Worm (Caenorhabditis elegans): ENCODE measurements around the gene sem-5.

The sem-5 gene

ce11 chrX:7952226-7953062 is 9.1 kb downstream of the sem-5 start:
- TF ChIP-seq ztf-26 (tag; optimal IDR thresholded peaks at IDR 0.05) (peak; percentile 9), ztf-3 (GFP tag; optimal IDR thresholded peaks at IDR 0.05) (no peak), let-607 (tag; optimal IDR thresholded peaks at IDR 0.05) (peak; percentile 16 to 45), pbrm-1 (GFP tag; IDR thresholded peaks at IDR 0.05) (no peak), nhr-80 (tag; optimal IDR thresholded peaks at IDR 0.05) (peak; percentile 10), C06A6.2 (GFP tag; conservative IDR thresholded peaks at IDR 0.05) (peak; percentile 41; the same call in 1 of the 2 replicates), ets-4 (GFP tag; optimal IDR thresholded peaks at IDR 0.05) (peak; percentile 1), F39B2.1 (GFP tag; IDR thresholded peaks at IDR 0.05) (no peak), F49E8.2 (tag; optimal IDR thresholded peaks at IDR 0.05; ENCODE audit: insufficient read depth) (no peak), atf-7 (tag; optimal IDR thresholded peaks at IDR 0.05) (peak; percentile 25), him-1 (tag; optimal IDR thresholded peaks at IDR 0.05) (no peak), D2030.7 (GFP tag; IDR thresholded peaks at IDR 0.05) (no peak), ztf-25 (GFP tag; IDR thresholded peaks at IDR 0.05) (no peak), ztf-6 (GFP tag; IDR thresholded peaks at IDR 0.05) (no peak), chd-7 (tag; optimal IDR thresholded peaks at IDR 0.05) (peak; percentile 12), dpl-1 (GFP tag; optimal IDR thresholded peaks at IDR 0.05) (no peak), gei-17 (GFP tag; optimal IDR thresholded peaks at IDR 0.05) (no peak), ceh-27 (GFP tag; optimal IDR thresholded peaks at IDR 0.05) (no peak), nfyb-1 (GFP tag; IDR thresholded peaks at IDR 0.05) (peak; percentile 41; the same call in 1 of the 2 replicates), ztf-22 (GFP tag; optimal IDR thresholded peaks at IDR 0.05) (peak; percentile 6), ama-1 (optimal IDR thresholded peaks at IDR 0.05) (peak; percentile 57), ama-1 (GFP tag; optimal IDR thresholded peaks at IDR 0.05) (no peak), lin-26 (GFP tag; IDR thresholded peaks at IDR 0.05) (peak; percentile 59; the same call in 1 of the 2 replicates), unc-62 (GFP tag; optimal IDR thresholded peaks at IDR 0.05) (peak; percentile 9)

- TF ChIP-seq B0019.2 (GFP tag; conservative IDR thresholded peaks at IDR 0.05) (no peak), mcd-1 (GFP tag; IDR thresholded peaks at IDR 0.05) (peak; percentile 46), Y95B8A.8 (GFP tag; IDR thresholded peaks at IDR 0.05) (no peak), D2030.7 (GFP tag; IDR thresholded peaks at IDR 0.05) (no peak), nfya-2 (GFP tag; IDR thresholded peaks at IDR 0.05) (no peak), B0261.1 (tag; optimal IDR thresholded peaks at IDR 0.05) (no peak), let-526 (GFP tag; IDR thresholded peaks at IDR 0.05) (peak; percentile 79), cebp-2 (GFP tag; IDR thresholded peaks at IDR 0.05) (no peak), snpc-1.3 (tag; optimal IDR thresholded peaks at IDR 0.05; ENCODE audit: insufficient read depth) (no peak), T07F8.4 (tag; optimal IDR thresholded peaks at IDR 0.05) (no peak), lsy-27 (tag; optimal IDR thresholded peaks at IDR 0.05; ENCODE audit: borderline replicate concordance, insufficient read depth) (no peak), chd-7 (tag; optimal IDR thresholded peaks at IDR 0.05) (peak; percentile 91), F57C9.4 (tag; optimal IDR thresholded peaks at IDR 0.05) (no peak), akir-1 (GFP tag; optimal IDR thresholded peaks at IDR 0.05) (peak; percentile 42), ztf-25 (GFP tag; IDR thresholded peaks at IDR 0.05) (no peak), attf-5 (GFP tag; optimal IDR thresholded peaks at IDR 0.05) (peak; percentile 83), tlf-1 (GFP tag; optimal IDR thresholded peaks at IDR 0.05) (peak; percentile 29), pbrm-1 (GFP tag; IDR thresholded peaks at IDR 0.05) (peak; percentile 74), nhr-90 (tag; optimal IDR thresholded peaks at IDR 0.05) (peak; percentile 48), atf-7 (tag; optimal IDR thresholded peaks at IDR 0.05) (peak; percentile 89), attf-6 (GFP tag; IDR thresholded peaks at IDR 0.05) (no peak), ztf-26 (tag; optimal IDR thresholded peaks at IDR 0.05) (peak; percentile 46), rcor-1 (GFP tag; IDR thresholded peaks at IDR 0.05) (peak; percentile 77; the same call in 1 of the 2 replicates), lir-1 (GFP tag; conservative IDR thresholded peaks at IDR 0.05) (peak; percentile 59; the same call in 1 of the 2 replicates), ceh-58 (GFP tag; IDR thresholded peaks at IDR 0.05) (no peak), somi-1 (GFP tag; optimal IDR thresholded peaks at IDR 0.05) (peak; percentile 66), ZK185.1 (tag; optimal IDR thresholded peaks at IDR 0.05; ENCODE audit: poor library complexity, severe bottlenecking) (peak; percentile 34), fkh-3 (tag; optimal IDR thresholded peaks at IDR 0.05) (no peak)
These were observed 9.9 kb downstream of the sem-5 start for ce11 chrX:7951578-7951977.
